Worm (Caenorhabditis elegans) whole organism, young adult: ENCODE data around the gene srh-277.

Source experiments
- lsl-1 ChIP-seq: fragments of 200-800 bp; sonication (Bioruptor generic); optimal IDR thresholded peaks from 2 replicates; lab custom pipeline; 2018; ENCODE audit warnings: mild to moderate bottlenecking, missing genetic modification characterization, moderate library complexity, missing compliant biosample characterization
- madf-8 ChIP-seq: fragments of 200-800 bp; sonication (Bioruptor generic); conservative IDR thresholded peaks from 2 replicates; pipeline ENCODE4 v1.3.6; 2022; ENCODE audit warnings: missing genetic modification reagents, missing genetic modification characterization, missing compliant biosample characterization
- nhr-90 ChIP-seq: sonication (generic microtip); optimal IDR thresholded peaks from 2 replicates; lab custom pipeline; 2016; ENCODE audit warnings: missing genotype, mild to moderate bottlenecking, missing genetic modification characterization, missing compliant biosample characterization
- snpc-4 ChIP-seq, 5 experiments: fragments of 150-350 bp in 1 of 5; sonication (generic microtip) in 4 of 5; optimal IDR thresholded peaks; 2 replicates each; lab custom pipeline; 2014 to 2018; ENCODE audit warnings: missing genetic modification characterization in 5 of 5, missing biosample characterization in 3 of 5, antibody characterized with exemption in 2 of 5, mild to moderate bottlenecking in 2 of 5, missing compliant biosample characterization in 2 of 5, missing genotype in 2 of 5, moderate library complexity in 2 of 5, missing genetic modification reagents in 1 of 5
- ztf-6 ChIP-seq: fragments of 200-800 bp; sonication (Bioruptor generic); IDR thresholded peaks from 2 replicates; pipeline ENCODE4 v1.3.6; 2022; ENCODE audit warnings: missing genetic modification reagents, missing genetic modification characterization, missing compliant biosample characterization

DNA sequence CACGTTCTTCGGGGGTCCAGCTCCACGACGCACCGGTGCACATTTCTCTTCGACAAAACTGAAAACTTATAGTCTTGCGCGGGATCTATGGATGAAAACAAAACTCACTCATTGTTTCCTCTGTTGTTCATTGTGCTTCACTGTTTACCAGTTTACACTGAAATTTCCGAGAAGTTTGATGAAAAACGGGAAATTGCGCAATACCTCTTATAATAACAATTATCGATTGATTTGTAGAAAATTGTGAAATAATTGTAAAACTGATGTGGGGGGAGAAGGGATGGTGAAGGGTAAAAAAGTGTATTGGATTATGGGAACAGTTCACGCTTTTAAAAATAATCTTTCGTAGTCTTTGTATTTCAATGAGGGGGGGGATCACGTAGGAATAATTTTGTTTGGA lies 46.4 kb downstream of the srh-277 start:
- no peak for TF ChIP-seq snpc-4 (GFP tag; optimal IDR thresholded peaks at IDR 0.05; lab: Kevin White, UChicago)
- no peak for TF ChIP-seq snpc-4 (tag; optimal IDR thresholded peaks at IDR 0.05; lab: Kevin White, UChicago)
- no peak for TF ChIP-seq nhr-90 (tag; lab: Kevin White, UChicago)
- no peak for TF ChIP-seq ztf-6 (GFP tag; lab: Robert Waterston, UW)
- no peak for TF ChIP-seq lsl-1 (GFP tag; lab: Kevin White, UChicago)
- no peak for TF ChIP-seq madf-8 (GFP tag; lab: Robert Waterston, UW)
